ENCODE assay signal across 1 worm cellular context in genomic region chrII:10168905-10169782, ce11.
TF ChIP-seq lines count a peak whose summit lies in the region.

Gene daf-19 (minus strand): TSS chrII:10169346.

TF ChIP-seq in whole organism, L1 larva, 84 proteins besides CTCF, POLR2A, EP300 and RAD21 (continued from another document):
- no peak for TF ChIP-seq elt-2 (tag; optimal IDR thresholded peaks at IDR 0.05; lab: Kevin White, UChicago)
- peak; percentile 61 for TF ChIP-seq nhr-77 (tag; optimal IDR thresholded peaks at IDR 0.05; lab: Kevin White, UChicago)
- no peak for TF ChIP-seq nhr-90 (tag; optimal IDR thresholded peaks at IDR 0.05; lab: Kevin White, UChicago; ENCODE audit: poor library complexity)
- TF ChIP-seq ztf-11 (tag; optimal IDR thresholded peaks at IDR 0.05; lab: Kevin White, UChicago): peak in 1 of 2 experiments; percentile 73
- TF ChIP-seq dpl-1 (GFP tag; optimal IDR thresholded peaks at IDR 0.05; lab: Kevin White, UChicago): peak in 2 of 3 experiments; percentile 10 to 19
- peak; percentile 65 for TF ChIP-seq nhr-11 (tag; optimal IDR thresholded peaks at IDR 0.05; lab: Kevin White, UChicago)
- TF ChIP-seq lin-15B (tag; optimal IDR thresholded peaks at IDR 0.05; lab: Kevin White, UChicago): no peak
- TF ChIP-seq fos-1 (tag; optimal IDR thresholded peaks at IDR 0.05; lab: Kevin White, UChicago): peak; percentile 61
- TF ChIP-seq aha-1 (tag; optimal IDR thresholded peaks at IDR 0.05; lab: Kevin White, UChicago): no peak
- TF ChIP-seq nhr-28 (tag; optimal IDR thresholded peaks at IDR 0.05; lab: Kevin White, UChicago): no peak
- peak; percentile 68 for TF ChIP-seq dsc-1 (tag; optimal IDR thresholded peaks at IDR 0.05; lab: Kevin White, UChicago)
- no peak for TF ChIP-seq lin-13 (GFP tag; optimal IDR thresholded peaks at IDR 0.05; lab: Kevin White, UChicago)
